Worm (Caenorhabditis elegans): Measurements from ENCODE around the gene R05D8.7.

Gene R05D8.7

ce11 chrV:2765052-2765451 lies 2.0 kb upstream of the R05D8.7 start, which contains the start of gene dhs-14:
Gene dhs-14, minus strand, starts transcription at chrV:2765200.
- no peak for TF ChIP-seq dao-5 (tag; optimal IDR thresholded peaks at IDR 0.05)
- no peak for TF ChIP-seq W03F9.2 (tag; optimal IDR thresholded peaks at IDR 0.05)
- TF ChIP-seq him-1 (tag; optimal IDR thresholded peaks at IDR 0.05), result no peak

ce11 chrV:2761470-2761869 lies 1.5 kb downstream of the R05D8.7 start:
- no peak for TF ChIP-seq him-1 (tag; optimal IDR thresholded peaks at IDR 0.05)
- TF ChIP-seq dao-5 (tag; optimal IDR thresholded peaks at IDR 0.05), result no peak
- TF ChIP-seq W03F9.2 (tag; optimal IDR thresholded peaks at IDR 0.05), result no peak

ce11 chrV:2759456-2759855 lies 3.6 kb downstream of the R05D8.7 start, which contains the start of gene srg-58:
Gene srg-58, minus strand, starts transcription at chrV:2759556.
- no peak for TF ChIP-seq W03F9.2 (tag; optimal IDR thresholded peaks at IDR 0.05)
- no peak for TF ChIP-seq dao-5 (tag; optimal IDR thresholded peaks at IDR 0.05)
- no peak for TF ChIP-seq him-1 (tag; optimal IDR thresholded peaks at IDR 0.05)

- TF ChIP-seq him-1 (tag; optimal IDR thresholded peaks at IDR 0.05) (no peak), W03F9.2 (tag; optimal IDR thresholded peaks at IDR 0.05) (no peak), dao-5 (tag; optimal IDR thresholded peaks at IDR 0.05) (no peak)
These were observed 4.6 kb downstream of the R05D8.7 start for ce11 chrV:2758437-2758836.

- TF ChIP-seq W03F9.2 (tag; optimal IDR thresholded peaks at IDR 0.05), result no peak
- no peak for TF ChIP-seq dao-5 (tag; optimal IDR thresholded peaks at IDR 0.05)
- no peak for TF ChIP-seq him-1 (tag; optimal IDR thresholded peaks at IDR 0.05)
These were observed 5.6 kb downstream of the R05D8.7 start, which contains the start of gene srx-28 for ce11 chrV:2757226-2757893. Gene srx-28, minus strand, starts transcription at chrV:2757276.

- TF ChIP-seq W03F9.2 (tag; optimal IDR thresholded peaks at IDR 0.05), result no peak
- no peak for TF ChIP-seq him-1 (tag; optimal IDR thresholded peaks at IDR 0.05)
- TF ChIP-seq dao-5 (tag; optimal IDR thresholded peaks at IDR 0.05), result no peak
These were observed 10.0 kb downstream of the R05D8.7 start, which contains the start of gene srx-26 for ce11 chrV:2753007-2753406. Gene srx-26, minus strand, starts transcription at chrV:2753107.

ce11 chrV:2750006-2750405 lies 13.0 kb downstream of the R05D8.7 start, which contains the start of gene srx-24:
Gene srx-24, minus strand, starts transcription at chrV:2750106.
- no peak for TF ChIP-seq W03F9.2 (tag; optimal IDR thresholded peaks at IDR 0.05)
- no peak for TF ChIP-seq him-1 (tag; optimal IDR thresholded peaks at IDR 0.05)
- no peak for TF ChIP-seq dao-5 (tag; optimal IDR thresholded peaks at IDR 0.05)

- TF ChIP-seq W03F9.2 (tag; optimal IDR thresholded peaks at IDR 0.05), result no peak
- no peak for TF ChIP-seq him-1 (tag; optimal IDR thresholded peaks at IDR 0.05)
- TF ChIP-seq dao-5 (tag; optimal IDR thresholded peaks at IDR 0.05), result no peak
These were observed 16.6 kb downstream of the R05D8.7 start for ce11 chrV:2746404-2746803.

ce11 chrV:2742298-2742697 lies 20.7 kb downstream of the R05D8.7 start, which contains the start of gene srg-62:
Gene srg-62, minus strand, starts transcription at chrV:2742398.
- TF ChIP-seq dao-5 (tag; optimal IDR thresholded peaks at IDR 0.05), result no peak

ce11 chrV:2740228-2740627 lies 22.8 kb downstream of the R05D8.7 start, which contains the start of gene srg-61:
Gene srg-61, minus strand, starts transcription at chrV:2740328.
- no peak for TF ChIP-seq him-1 (tag; optimal IDR thresholded peaks at IDR 0.05)
- no peak for TF ChIP-seq dao-5 (tag; optimal IDR thresholded peaks at IDR 0.05)
- no peak for TF ChIP-seq W03F9.2 (tag; optimal IDR thresholded peaks at IDR 0.05)

- TF ChIP-seq him-1 (tag; optimal IDR thresholded peaks at IDR 0.05), result no peak
- no peak for TF ChIP-seq dao-5 (tag; optimal IDR thresholded peaks at IDR 0.05)
- no peak for TF ChIP-seq W03F9.2 (tag; optimal IDR thresholded peaks at IDR 0.05)
These were observed 23.4 kb downstream of the R05D8.7 start for ce11 chrV:2739607-2740006.

ce11 chrV:2738174-2738573 lies 24.8 kb downstream of the R05D8.7 start, which contains the start of gene srg-56:
Gene srg-56, minus strand, starts transcription at chrV:2738274.
- TF ChIP-seq W03F9.2 (tag; optimal IDR thresholded peaks at IDR 0.05) (no peak), him-1 (tag; optimal IDR thresholded peaks at IDR 0.05) (no peak), dao-5 (tag; optimal IDR thresholded peaks at IDR 0.05) (no peak)

- TF ChIP-seq W03F9.2 (tag; optimal IDR thresholded peaks at IDR 0.05), result no peak
- no peak for TF ChIP-seq dao-5 (tag; optimal IDR thresholded peaks at IDR 0.05)
- no peak for TF ChIP-seq him-1 (tag; optimal IDR thresholded peaks at IDR 0.05)
These were observed 28.6 kb downstream of the R05D8.7 start, which contains the start of gene srg-57 for ce11 chrV:2734360-2734759. Gene srg-57, minus strand, starts transcription at chrV:2734460.

- TF ChIP-seq W03F9.2 (tag; optimal IDR thresholded peaks at IDR 0.05), result no peak
- no peak for TF ChIP-seq him-1 (tag; optimal IDR thresholded peaks at IDR 0.05)
- no peak for TF ChIP-seq dao-5 (tag; optimal IDR thresholded peaks at IDR 0.05)
These were observed 32.1 kb downstream of the R05D8.7 start, which contains the start of gene dod-3 for ce11 chrV:2730784-2731480. Gene dod-3, minus strand, starts transcription at chrV:2731098.

Measured in whole organism, L4/young adult.